Fruit fly (Drosophila melanogaster) whole organism, embryonic: ENCODE results near the gene Eip63F-1.

Experiments used
- CG1024 ChIP-seq: fragments of 200-800 bp; sonication (Bioruptor generic); IDR thresholded peaks from 2 replicates; pipeline ENCODE4 v1.3.6; 2022; ENCODE audit warnings: missing biosample characterization, missing genetic modification characterization
- CG10431 ChIP-seq: fragments of 200-800 bp; sonication (Bioruptor generic); optimal IDR thresholded peaks from 3 replicates; lab custom pipeline; 2018; ENCODE audit warnings: missing biosample characterization, mild to moderate bottlenecking, missing genetic modification characterization
- CG12104 ChIP-seq: fragments of 200-800 bp; sonication (Bioruptor generic); optimal IDR thresholded peaks from 3 replicates; lab custom pipeline; 2016; ENCODE audit warnings: missing biosample characterization, missing genetic modification characterization
- CG12155 ChIP-seq: fragments of 200-800 bp; sonication (Bioruptor generic); optimal IDR thresholded peaks from 3 replicates; lab custom pipeline; 2016; ENCODE audit warnings: missing biosample characterization, missing genetic modification characterization
- CG15269 ChIP-seq: fragments of 200-800 bp; sonication (Bioruptor generic); optimal IDR thresholded peaks from 2 replicates; lab custom pipeline; 2018; ENCODE audit warnings: missing biosample characterization, mild to moderate bottlenecking, missing genetic modification characterization, moderate library complexity
- CG16815 ChIP-seq: fragments of 200-800 bp; sonication (Bioruptor generic); optimal IDR thresholded peaks from 3 replicates; lab custom pipeline; 2017; ENCODE audit warnings: missing biosample characterization, mild to moderate bottlenecking, missing genetic modification characterization
- CG17359 ChIP-seq: fragments of 200-800 bp; sonication (Bioruptor generic); optimal IDR thresholded peaks from 3 replicates; lab custom pipeline; 2018; ENCODE audit warnings: missing biosample characterization, mild to moderate bottlenecking, missing genetic modification characterization, moderate library complexity
- CG17385 ChIP-seq: fragments of 200-800 bp; sonication (Bioruptor generic); optimal IDR thresholded peaks from 3 replicates; lab custom pipeline; 2018; ENCODE audit warnings: missing biosample characterization, mild to moderate bottlenecking, missing genetic modification characterization
- CG1832 ChIP-seq: fragments of 200-800 bp; sonication (Bioruptor generic); optimal IDR thresholded peaks from 2 replicates; lab custom pipeline; 2017; ENCODE audit warnings: missing biosample characterization, mild to moderate bottlenecking, missing genetic modification characterization, inconsistent platforms
- CG30403 ChIP-seq: fragments of 200-800 bp; sonication (Bioruptor generic); optimal IDR thresholded peaks from 3 replicates; lab custom pipeline; 2016; ENCODE audit warnings: missing biosample characterization, missing genetic modification characterization
- CG32772 ChIP-seq: fragments of 200-800 bp; sonication (Bioruptor generic); IDR thresholded peaks from 2 replicates; pipeline ENCODE4 v1.3.6; 2022; ENCODE audit warnings: missing biosample characterization, missing genetic modification characterization
- CG33213 ChIP-seq: fragments of 200-800 bp; sonication (Bioruptor generic); optimal IDR thresholded peaks from 3 replicates; lab custom pipeline; 2016; ENCODE audit warnings: missing biosample characterization, missing genetic modification characterization
- CG3995 ChIP-seq: fragments of 200-800 bp; sonication (Bioruptor generic); optimal IDR thresholded peaks from 3 replicates; lab custom pipeline; 2016; ENCODE audit warnings: missing biosample characterization, missing genetic modification characterization
- CG4854 ChIP-seq: fragments of 200-800 bp; sonication (Bioruptor generic); optimal IDR thresholded peaks from 2 replicates; lab custom pipeline; 2016; ENCODE audit warnings: missing biosample characterization, missing genetic modification characterization, inconsistent platforms
- CG6272 ChIP-seq: fragments of 200-800 bp; sonication (Bioruptor generic); IDR thresholded peaks from 2 replicates; pipeline ENCODE4 v1.3.6; 2022; ENCODE audit warnings: missing biosample characterization, missing genetic modification characterization
- Dip3 ChIP-seq: fragments of 200-800 bp; sonication (Bioruptor generic); optimal IDR thresholded peaks from 3 replicates; lab custom pipeline; 2016; ENCODE audit warnings: missing biosample characterization, missing genetic modification characterization
- ERR ChIP-seq: fragments of 200-800 bp; sonication (Bioruptor generic); optimal IDR thresholded peaks from 2 replicates; lab custom pipeline; 2016; ENCODE audit warnings: missing biosample characterization, missing genetic modification characterization
- Elba2 ChIP-seq: fragments of 200-800 bp; sonication (Bioruptor generic); optimal IDR thresholded peaks from 3 replicates; lab custom pipeline; 2016; ENCODE audit warnings: missing biosample characterization, missing genetic modification characterization
- Ets65A ChIP-seq: fragments of 200-800 bp; sonication (Bioruptor generic); peaks from one replicate; lab custom pipeline; 2016; ENCODE audit warnings: missing biosample characterization, missing genetic modification characterization
- Gug ChIP-seq: fragments of 200-800 bp; sonication (Bioruptor generic); IDR thresholded peaks from 4 replicates; pipeline ENCODE4 v1.3.6; 2022; ENCODE audit warnings: missing biosample characterization, missing genetic modification characterization
- Hmr ChIP-seq: fragments of 200-800 bp; sonication (Bioruptor generic); optimal IDR thresholded peaks from 3 replicates; lab custom pipeline; 2017; ENCODE audit warnings: mild to moderate bottlenecking, missing biosample characterization, missing genetic modification reagents, missing genetic modification characterization
- Hr78 ChIP-seq, 2 experiments: fragments of 200-800 bp in 1 of 2; fragments of >200 bp in 1 of 2; sonication (Bioruptor generic) in 1 of 2; optimal IDR thresholded peaks; 2 replicates each; lab custom pipeline; 2017 to 2019; ENCODE audit warnings: missing biosample characterization in 2 of 2, missing genetic modification characterization in 2 of 2, mild to moderate bottlenecking in 1 of 2, moderate library complexity in 1 of 2
- NFAT ChIP-seq: fragments of 200-800 bp; sonication (Bioruptor generic); IDR thresholded peaks from 2 replicates; pipeline ENCODE4 v1.3.6; 2022; ENCODE audit warnings: missing biosample characterization, missing genetic modification characterization
- Spps ChIP-seq: fragments of 200-800 bp; sonication (Bioruptor generic); optimal IDR thresholded peaks from 2 replicates; lab custom pipeline; 2018; ENCODE audit warnings: missing biosample characterization, mild to moderate bottlenecking, missing genetic modification characterization
- Ssrp ChIP-seq: fragments of 200-800 bp; sonication (Bioruptor generic); optimal IDR thresholded peaks from 2 replicates; lab custom pipeline; 2018; ENCODE audit warnings: missing biosample characterization, mild to moderate bottlenecking, missing genetic modification characterization, moderate library complexity
- TFAM ChIP-seq: fragments of 200-800 bp; sonication (Bioruptor generic); optimal IDR thresholded peaks from 2 replicates; lab custom pipeline; 2017; ENCODE audit warnings: missing biosample characterization, missing genetic modification characterization, inconsistent platforms
- Tbp ChIP-seq: fragments of >200 bp; optimal IDR thresholded peaks from 2 replicates; lab custom pipeline; 2018; ENCODE audit warnings: missing biosample characterization, missing genetic modification characterization
- Trl ChIP-seq, 3 experiments: fragments of >200 bp in 2 of 3; fragments of 200-800 bp in 1 of 3; sonication (Bioruptor generic) in 1 of 3; optimal IDR thresholded peaks; 2 replicates in 1 of 3; 3 replicates in 2 of 3; lab custom pipeline; 2016 to 2017; ENCODE audit warnings: missing biosample characterization in 1 of 3, missing genetic modification characterization in 1 of 3
- cg ChIP-seq: fragments of 200-800 bp; sonication (Bioruptor generic); optimal IDR thresholded peaks from 3 replicates; lab custom pipeline; 2019; ENCODE audit warnings: missing biosample characterization, mild to moderate bottlenecking, missing genetic modification characterization, moderate library complexity
- crol ChIP-seq: fragments of 200-800 bp; sonication (Bioruptor generic); IDR thresholded peaks from 2 replicates; pipeline ENCODE4 v1.3.6; 2022; ENCODE audit warnings: missing biosample characterization, missing genetic modification characterization
- ewg ChIP-seq: fragments of 200-800 bp; sonication (Bioruptor generic); optimal IDR thresholded peaks from 3 replicates; lab custom pipeline; 2017; ENCODE audit warnings: mild to moderate bottlenecking, missing biosample characterization, missing genetic modification reagents, missing genetic modification characterization
- fd102C ChIP-seq: fragments of 200-800 bp; sonication (Bioruptor generic); optimal IDR thresholded peaks from 2 replicates; lab custom pipeline; 2018; ENCODE audit warnings: missing biosample characterization, mild to moderate bottlenecking, missing genetic modification characterization, moderate library complexity
- grau ChIP-seq: fragments of 200-800 bp; optimal IDR thresholded peaks from 3 replicates; lab custom pipeline; 2019; ENCODE audit warnings: missing biosample characterization, mild to moderate bottlenecking, missing genetic modification characterization, moderate library complexity
- hth ChIP-seq: fragments of >200 bp; optimal IDR thresholded peaks from 2 replicates; lab custom pipeline; 2017; ENCODE audit warnings: inconsistent platforms
- nerfin-1 ChIP-seq: fragments of 200-800 bp; sonication (Bioruptor generic); optimal IDR thresholded peaks from 3 replicates; lab custom pipeline; 2019; ENCODE audit warnings: missing biosample characterization, mild to moderate bottlenecking, missing genetic modification characterization, moderate library complexity
- pita ChIP-seq: fragments of 200-800 bp; sonication (Bioruptor generic); optimal IDR thresholded peaks from 2 replicates; lab custom pipeline; 2017; ENCODE audit warnings: missing biosample characterization, mild to moderate bottlenecking, missing genetic modification characterization
- psq ChIP-seq: fragments of 200-800 bp; sonication (Bioruptor generic); optimal IDR thresholded peaks from 2 replicates; lab custom pipeline; 2017; ENCODE audit warnings: missing biosample characterization, missing genetic modification characterization
- ranshi ChIP-seq: fragments of 200-800 bp; sonication (Bioruptor generic); IDR thresholded peaks from 2 replicates; pipeline ENCODE4 v1.3.6; 2022; ENCODE audit warnings: missing biosample characterization, missing genetic modification characterization
- scrt ChIP-seq: fragments of 200-800 bp; sonication (Bioruptor generic); optimal IDR thresholded peaks from 2 replicates; lab custom pipeline; 2018; ENCODE audit warnings: missing biosample characterization, mild to moderate bottlenecking, missing genetic modification characterization, moderate library complexity
- seq ChIP-seq: fragments of 200-800 bp; sonication (Bioruptor generic); IDR thresholded peaks from 2 replicates; pipeline ENCODE4 v1.3.6; 2022; ENCODE audit warnings: missing biosample characterization, missing genetic modification characterization
- trem ChIP-seq: fragments of 200-800 bp; optimal IDR thresholded peaks from 3 replicates; lab custom pipeline; 2019; ENCODE audit warnings: missing biosample characterization, mild to moderate bottlenecking, missing genetic modification characterization, moderate library complexity
- trh ChIP-seq: fragments of 200-800 bp; sonication (Bioruptor generic); optimal IDR thresholded peaks from 2 replicates; lab custom pipeline; 2016; ENCODE audit warnings: missing biosample characterization, missing genetic modification characterization
- tup ChIP-seq: fragments of 200-800 bp; sonication (Bioruptor generic); optimal IDR thresholded peaks from 2 replicates; lab custom pipeline; 2016; ENCODE audit warnings: missing biosample characterization, mild to moderate bottlenecking, missing genetic modification characterization, moderate library complexity
- vnd ChIP-seq: fragments of 200-800 bp; sonication (Bioruptor generic); IDR thresholded peaks from 3 replicates; pipeline ENCODE4 v1.3.6; 2022; ENCODE audit warnings: missing biosample characterization, missing genetic modification characterization; ENCODE audit not compliant: partially characterized antibody

The Eip63F-1 gene

dm6 chr3L:3965102-3965501 is 29.7 kb upstream of the Eip63F-1 start (continued):
- TF ChIP-seq psq (GFP tag; lab: Kevin White, UChicago) (no peak), Dip3 (GFP tag; lab: Kevin White, UChicago) (no peak), CG3995 (no peak), vnd (GFP tag; lab: Robert Waterston, UW) (no peak), Tbp (GFP tag; lab: Kevin White, UChicago) (no peak), fd102C (no peak), CG12155 (peak; percentile 31), CG16815 (GFP tag; lab: Kevin White, UChicago) (no peak), ERR (GFP tag; lab: Kevin White, UChicago) (no peak), CG1024 (GFP tag; lab: Robert Waterston, UW) (no peak)
- TF ChIP-seq, all 482 proteins: peak for 14

DNA sequence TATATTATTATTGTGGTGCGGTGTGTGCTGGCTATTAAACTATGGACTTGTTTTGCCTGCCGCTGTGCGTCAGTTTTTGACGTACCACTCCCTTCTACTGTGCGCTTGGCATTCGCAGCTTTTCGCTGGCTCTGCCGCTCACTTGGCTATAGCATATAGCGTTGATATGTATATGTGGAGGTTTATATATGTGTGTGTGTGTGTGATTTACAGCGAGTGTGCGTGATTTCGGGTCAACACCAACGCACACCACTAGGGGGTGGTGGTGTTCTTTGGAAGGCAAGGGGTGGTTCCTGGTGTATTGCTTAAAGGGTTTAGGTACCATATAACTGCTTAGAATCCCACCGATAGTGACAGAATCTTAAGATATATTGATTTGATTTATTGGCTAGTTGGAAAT is 29.3 kb upstream of the Eip63F-1 start, which contains the start of gene CG12605:
TSS of gene CG12605 (minus strand) at position 101 of the 400 bp plus-strand sequence.
- TF ChIP-seq CG17385 (GFP tag; lab: Kevin White, UChicago) (no peak), cg (GFP tag; lab: Kevin White, UChicago) (peak; percentile 44), Ssrp (tag; lab: Kevin White, UChicago) (no peak), Hr78 (GFP tag; optimal IDR thresholded peaks at IDR 0.05; lab: Kevin White, UChicago) (no peak), seq (GFP tag; lab: Robert Waterston, UW) (0 out of 2 replicates have a peak, but pooled peaks have one; percentile 23), CG30403 (GFP tag; lab: Kevin White, UChicago) (no peak), CG12104 (no peak), CG32772 (GFP tag; lab: Robert Waterston, UW) (no peak), Ets65A (peak; percentile 52), TFAM (no peak), hth (lab: Kevin White, UChicago) (no peak), CG1832 (GFP tag; lab: Kevin White, UChicago) (no peak), CG6272 (GFP tag; lab: Robert Waterston, UW) (no peak), CG15269 (no peak), CG4854 (GFP tag; lab: Kevin White, UChicago) (no peak), trem (tag; lab: Kevin White, UChicago) (no peak), Elba2 (GFP tag; lab: Kevin White, UChicago) (no peak), tup (GFP tag; lab: Kevin White, UChicago) (no peak), NFAT (GFP tag; lab: Robert Waterston, UW) (0 out of 2 replicates have a peak, but pooled peaks have one; percentile 6), Hmr (GFP tag; lab: Kevin White, UChicago) (no peak), ranshi (GFP tag; lab: Robert Waterston, UW) (no peak), trh (no peak)

- TF ChIP-seq cg (GFP tag; lab: Kevin White, UChicago) (peak; percentile 41), Trl (optimal IDR thresholded peaks at IDR 0.05; lab: Kevin White, UChicago) (peak; percentile 80 to 82), Trl (GFP tag; optimal IDR thresholded peaks at IDR 0.05; lab: Kevin White, UChicago) (no peak), CG10431 (GFP tag; lab: Kevin White, UChicago) (no peak), CG17359 (tag; lab: Kevin White, UChicago) (no peak), Spps (tag; lab: Kevin White, UChicago) (no peak), scrt (peak; percentile 100), grau (tag; lab: Kevin White, UChicago) (peak; percentile 51), seq (GFP tag; lab: Robert Waterston, UW) (peak; percentile 31; the same call in 1 of the 2 replicates), crol (GFP tag; lab: Robert Waterston, UW) (0 out of 2 replicates have a peak, but pooled peaks have one; percentile 19), CG1832 (GFP tag; lab: Kevin White, UChicago) (peak; percentile 54), ewg (peak; percentile 48), pita (GFP tag; lab: Kevin White, UChicago) (no peak), CG12155 (peak; percentile 91), CG33213 (GFP tag; lab: Kevin White, UChicago) (no peak), Gug (no peak), nerfin-1 (peak; percentile 9)
- TF ChIP-seq, all 482 proteins: peak for 10
Observed at dm6 chr3L:3963979-3964378, 28.6 kb upstream of the Eip63F-1 start.
